Fruit fly (Drosophila melanogaster) whole organism, pupa: Measurements from ENCODE around the gene Lamtor1.

Experiments
- CG10348 ChIP-seq: fragments of 200-800 bp; sonication (Bioruptor generic); IDR thresholded peaks from 2 replicates; pipeline ENCODE4 v1.3.6; 2022; ENCODE audit warnings: missing biosample characterization, missing genetic modification characterization
- CG12605 ChIP-seq: fragments of 200-800 bp; sonication (Bioruptor generic); IDR thresholded peaks from 2 replicates; pipeline ENCODE4 v1.3.6; 2022; ENCODE audit warnings: missing biosample characterization, missing genetic modification characterization
- CG13204 ChIP-seq: fragments of 200-800 bp; sonication (Bioruptor generic); optimal IDR thresholded peaks from 2 replicates; lab custom pipeline; 2018; ENCODE audit warnings: missing biosample characterization, mild to moderate bottlenecking, missing genetic modification characterization, moderate library complexity
- CG14655 ChIP-seq: fragments of 200-800 bp; sonication (Bioruptor generic); optimal IDR thresholded peaks from 3 replicates; lab custom pipeline; 2017; ENCODE audit warnings: mild to moderate bottlenecking, missing biosample characterization, missing genetic modification reagents, missing genetic modification characterization
- CG15710 ChIP-seq: fragments of 200-800 bp; sonication (Bioruptor generic); optimal IDR thresholded peaks from 2 replicates; lab custom pipeline; 2018; ENCODE audit warnings: missing biosample characterization, mild to moderate bottlenecking, missing genetic modification characterization, moderate library complexity
- CG17806 ChIP-seq: fragments of 200-800 bp; sonication (Bioruptor generic); optimal IDR thresholded peaks from 2 replicates; lab custom pipeline; 2018; ENCODE audit warnings: missing biosample characterization, mild to moderate bottlenecking, missing genetic modification characterization, moderate library complexity
- CG32121 ChIP-seq: fragments of 200-800 bp; sonication (Bioruptor generic); IDR thresholded peaks from 2 replicates; pipeline ENCODE4 v1.3.6; 2022; ENCODE audit warnings: missing biosample characterization, missing genetic modification characterization
- CG34367 ChIP-seq: fragments of 200-800 bp; sonication (Bioruptor generic); optimal IDR thresholded peaks from 2 replicates; lab custom pipeline; 2018; ENCODE audit warnings: missing biosample characterization, mild to moderate bottlenecking, missing genetic modification characterization
- CG4496 ChIP-seq: fragments of 200-800 bp; sonication (Bioruptor generic); IDR thresholded peaks from 3 replicates; pipeline ENCODE4 v1.3.6; 2022; ENCODE audit warnings: missing biosample characterization, missing genetic modification characterization
- CG8159 ChIP-seq: fragments of 200-800 bp; sonication (Bioruptor generic); optimal IDR thresholded peaks from 3 replicates; lab custom pipeline; 2018; ENCODE audit warnings: missing biosample characterization, mild to moderate bottlenecking, missing genetic modification characterization, moderate library complexity
- CG8301 ChIP-seq: fragments of 200-800 bp; sonication (Bioruptor generic); optimal IDR thresholded peaks from 2 replicates; lab custom pipeline; 2018; ENCODE audit warnings: missing biosample characterization, mild to moderate bottlenecking, missing genetic modification characterization
- CG9948 ChIP-seq: fragments of 200-800 bp; sonication (Bioruptor generic); optimal IDR thresholded peaks from 2 replicates; lab custom pipeline; 2018; ENCODE audit warnings: missing biosample characterization, mild to moderate bottlenecking, missing genetic modification characterization, moderate library complexity
- D1 ChIP-seq: fragments of 200-800 bp; sonication (Bioruptor generic); optimal IDR thresholded peaks from 2 replicates; lab custom pipeline; 2018; ENCODE audit warnings: missing biosample characterization, mild to moderate bottlenecking, missing genetic modification characterization, moderate library complexity
- EcR ChIP-seq: fragments of 200-800 bp; sonication (Bioruptor generic); optimal IDR thresholded peaks from 3 replicates; lab custom pipeline; 2019; ENCODE audit warnings: missing biosample characterization, missing genetic modification characterization, mild to moderate bottlenecking, moderate library complexity, missing genetic modification reagents
- Ets98B ChIP-seq: fragments of 200-800 bp; sonication (Bioruptor generic); IDR thresholded peaks from 2 replicates; pipeline ENCODE4 v1.3.6; 2022; ENCODE audit warnings: missing biosample characterization, missing genetic modification characterization
- Pif1A ChIP-seq: fragments of 200-800 bp; sonication (Bioruptor generic); optimal IDR thresholded peaks from 3 replicates; lab custom pipeline; 2016; ENCODE audit warnings: missing biosample characterization, missing genetic modification characterization
- Pif1B ChIP-seq: fragments of 200-800 bp; sonication (Bioruptor generic); optimal IDR thresholded peaks from 3 replicates; lab custom pipeline; 2016; ENCODE audit warnings: missing biosample characterization, missing genetic modification characterization
- Snoo ChIP-seq: fragments of 200-800 bp; sonication (Bioruptor generic); optimal IDR thresholded peaks from 3 replicates; lab custom pipeline; 2017; ENCODE audit warnings: missing biosample characterization, mild to moderate bottlenecking, missing genetic modification characterization, inconsistent platforms
- fd96Ca ChIP-seq: fragments of 200-800 bp; sonication (Bioruptor generic); IDR thresholded peaks from 3 replicates; pipeline ENCODE4 v1.3.6; 2022; ENCODE audit warnings: missing biosample characterization, missing genetic modification characterization
- gl ChIP-seq: fragments of 200-800 bp; sonication (Bioruptor generic); optimal IDR thresholded peaks from 2 replicates; lab custom pipeline; 2018; ENCODE audit warnings: missing biosample characterization, mild to moderate bottlenecking, missing genetic modification characterization
- rn ChIP-seq: fragments of 200-800 bp; sonication (Bioruptor generic); IDR thresholded peaks from 2 replicates; pipeline ENCODE4 v1.3.6; 2022; ENCODE audit warnings: missing biosample characterization, missing genetic modification characterization

The Lamtor1 gene

DNA sequence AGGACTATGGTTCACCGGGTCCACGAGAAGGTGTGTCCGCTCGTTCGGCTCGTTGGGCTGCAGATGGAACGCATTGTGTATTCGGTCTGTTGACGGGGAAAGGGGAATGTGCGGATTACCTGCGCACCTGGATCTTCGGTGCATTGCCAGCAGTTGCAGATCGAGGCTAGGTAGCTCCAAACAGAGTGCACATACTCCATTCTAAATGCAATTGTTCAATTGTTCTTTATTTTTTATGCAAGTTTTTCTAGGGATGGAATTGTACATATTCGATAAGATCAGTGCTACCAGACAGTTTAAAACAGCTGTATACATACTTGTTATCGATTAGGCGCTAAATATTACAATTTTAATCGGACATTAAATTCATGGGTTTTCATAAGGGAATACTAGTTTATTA, at the start of gene Lamtor1:
Gene Lamtor1, minus strand, starts transcription at position 268 of the 400 bp plus-strand sequence.
- no peak for TF ChIP-seq D1 (tag; lab: Kevin White, UChicago)
- no peak for TF ChIP-seq CG9948 (tag; lab: Kevin White, UChicago)
- no peak for TF ChIP-seq Snoo
- TF ChIP-seq CG15710 (tag; lab: Kevin White, UChicago) = no peak
- no peak for TF ChIP-seq fd96Ca (GFP tag; lab: Robert Waterston, UW)
- no peak for TF ChIP-seq CG32121 (GFP tag; lab: Robert Waterston, UW)
- TF ChIP-seq Pif1A (GFP tag; lab: Kevin White, UChicago) = no peak
- no peak for TF ChIP-seq CG14655 (GFP tag; lab: Kevin White, UChicago)
- TF ChIP-seq CG17806 (tag; lab: Kevin White, UChicago) = no peak
- no peak for TF ChIP-seq CG34367 (tag; lab: Kevin White, UChicago)
- TF ChIP-seq CG13204 (GFP tag; lab: Kevin White, UChicago) = no peak
- TF ChIP-seq EcR = no peak
- no peak for TF ChIP-seq rn
- no peak for TF ChIP-seq CG10348 (GFP tag; lab: Robert Waterston, UW)
- TF ChIP-seq CG12605 (GFP tag; lab: Robert Waterston, UW) = no peak
- no peak for TF ChIP-seq CG8159 (tag; lab: Kevin White, UChicago)

DNA sequence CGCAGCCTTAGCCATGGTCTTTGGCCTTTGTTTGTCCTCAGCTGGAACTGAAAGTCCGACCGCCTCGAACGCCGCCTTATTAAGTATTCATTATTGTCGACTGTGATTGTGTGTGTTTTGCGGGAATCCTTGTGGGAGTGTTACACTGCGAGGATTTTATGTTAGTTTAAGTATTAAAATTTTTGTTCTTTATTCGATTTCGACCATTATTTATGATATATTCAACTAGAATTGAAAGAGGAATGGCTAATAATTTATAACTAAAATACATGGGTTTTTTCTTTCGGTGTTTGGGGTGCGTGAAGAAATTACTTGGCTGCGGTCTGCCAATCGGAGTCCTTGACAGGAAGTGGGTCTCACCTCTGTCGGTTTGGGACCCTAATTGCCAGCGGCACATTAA, 33.7 kb upstream of the Lamtor1 start:
- TF ChIP-seq Pif1A (GFP tag; lab: Kevin White, UChicago) (no peak), CG9948 (tag; lab: Kevin White, UChicago) (no peak), CG10348 (GFP tag; lab: Robert Waterston, UW) (no peak), CG4496 (GFP tag; lab: Robert Waterston, UW) (no peak), CG8159 (tag; lab: Kevin White, UChicago) (no peak), CG13204 (GFP tag; lab: Kevin White, UChicago) (no peak), CG17806 (tag; lab: Kevin White, UChicago) (no peak), CG32121 (GFP tag; lab: Robert Waterston, UW) (no peak), Ets98B (GFP tag; lab: Robert Waterston, UW) (no peak), gl (tag; lab: Kevin White, UChicago) (no peak), Snoo (no peak), Pif1B (no peak), EcR (no peak), D1 (tag; lab: Kevin White, UChicago) (no peak), CG8301 (tag; lab: Kevin White, UChicago) (no peak), fd96Ca (GFP tag; lab: Robert Waterston, UW) (no peak), rn (no peak), CG12605 (GFP tag; lab: Robert Waterston, UW) (no peak)

DNA sequence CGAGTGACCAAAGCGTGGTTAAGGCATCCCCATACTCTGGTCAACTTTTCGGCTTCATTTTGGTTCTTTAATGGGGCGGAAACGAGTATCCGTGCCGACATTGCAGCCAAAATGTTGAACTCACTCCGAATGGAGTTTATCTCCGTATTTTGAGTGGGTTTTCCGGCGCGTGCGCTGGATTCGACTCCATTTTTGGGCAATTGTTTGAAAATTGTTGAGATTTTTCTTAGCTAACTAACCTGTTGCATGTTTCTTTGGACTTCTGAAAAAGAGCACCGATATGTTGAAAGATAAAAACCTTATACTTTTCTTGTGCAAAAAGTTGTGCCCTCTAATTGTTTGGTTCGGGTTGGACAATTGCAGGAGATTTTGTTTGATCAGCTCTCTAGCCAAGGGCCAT, 7.8 kb upstream of the Lamtor1 start:
- TF ChIP-seq Ets98B (GFP tag; lab: Robert Waterston, UW) = no peak
- TF ChIP-seq Snoo = no peak
- TF ChIP-seq CG9948 (tag; lab: Kevin White, UChicago) = no peak
- TF ChIP-seq CG8301 (tag; lab: Kevin White, UChicago) = no peak
- TF ChIP-seq Pif1B = no peak
- no peak for TF ChIP-seq CG15710 (tag; lab: Kevin White, UChicago)
- no peak for TF ChIP-seq CG32121 (GFP tag; lab: Robert Waterston, UW)
- no peak for TF ChIP-seq CG34367 (tag; lab: Kevin White, UChicago)
- no peak for TF ChIP-seq D1 (tag; lab: Kevin White, UChicago)
- no peak for TF ChIP-seq CG14655 (GFP tag; lab: Kevin White, UChicago)
- no peak for TF ChIP-seq CG13204 (GFP tag; lab: Kevin White, UChicago)

DNA sequence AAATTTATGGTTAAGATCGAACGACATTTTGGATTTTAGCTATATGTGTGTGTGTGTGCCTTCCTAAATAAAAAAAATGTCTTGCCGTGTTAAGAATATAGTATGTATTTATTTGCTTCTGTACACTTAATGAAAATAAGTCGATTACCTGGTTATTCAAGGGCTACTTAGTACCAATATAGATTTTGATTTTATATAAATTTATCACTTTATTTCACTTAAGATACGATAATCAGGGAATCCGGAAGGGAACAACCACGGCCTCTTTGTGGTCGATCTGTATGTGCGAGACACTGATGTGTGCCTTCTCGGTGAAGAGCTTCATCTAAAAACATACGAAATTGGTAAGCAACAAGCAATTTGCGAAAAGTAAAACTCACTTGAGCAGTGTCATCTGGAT, 1.1 kb downstream of the Lamtor1 start, which contains the start of gene CG14183:
Gene CG14183, minus strand, starts transcription at position 101 of the 400 bp plus-strand sequence.
- TF ChIP-seq CG34367 (tag; lab: Kevin White, UChicago) (no peak), D1 (tag; lab: Kevin White, UChicago) (no peak), fd96Ca (GFP tag; lab: Robert Waterston, UW) (no peak), CG12605 (GFP tag; lab: Robert Waterston, UW) (no peak), CG4496 (GFP tag; lab: Robert Waterston, UW) (no peak), CG14655 (GFP tag; lab: Kevin White, UChicago) (no peak), CG13204 (GFP tag; lab: Kevin White, UChicago) (no peak), Pif1A (GFP tag; lab: Kevin White, UChicago) (no peak), CG8301 (tag; lab: Kevin White, UChicago) (no peak), Ets98B (GFP tag; lab: Robert Waterston, UW) (no peak), Pif1B (no peak), CG15710 (tag; lab: Kevin White, UChicago) (no peak), Snoo (no peak), CG9948 (tag; lab: Kevin White, UChicago) (no peak), CG8159 (tag; lab: Kevin White, UChicago) (no peak), rn (no peak)
- TF ChIP-seq, all 21 proteins: peak for 0

DNA sequence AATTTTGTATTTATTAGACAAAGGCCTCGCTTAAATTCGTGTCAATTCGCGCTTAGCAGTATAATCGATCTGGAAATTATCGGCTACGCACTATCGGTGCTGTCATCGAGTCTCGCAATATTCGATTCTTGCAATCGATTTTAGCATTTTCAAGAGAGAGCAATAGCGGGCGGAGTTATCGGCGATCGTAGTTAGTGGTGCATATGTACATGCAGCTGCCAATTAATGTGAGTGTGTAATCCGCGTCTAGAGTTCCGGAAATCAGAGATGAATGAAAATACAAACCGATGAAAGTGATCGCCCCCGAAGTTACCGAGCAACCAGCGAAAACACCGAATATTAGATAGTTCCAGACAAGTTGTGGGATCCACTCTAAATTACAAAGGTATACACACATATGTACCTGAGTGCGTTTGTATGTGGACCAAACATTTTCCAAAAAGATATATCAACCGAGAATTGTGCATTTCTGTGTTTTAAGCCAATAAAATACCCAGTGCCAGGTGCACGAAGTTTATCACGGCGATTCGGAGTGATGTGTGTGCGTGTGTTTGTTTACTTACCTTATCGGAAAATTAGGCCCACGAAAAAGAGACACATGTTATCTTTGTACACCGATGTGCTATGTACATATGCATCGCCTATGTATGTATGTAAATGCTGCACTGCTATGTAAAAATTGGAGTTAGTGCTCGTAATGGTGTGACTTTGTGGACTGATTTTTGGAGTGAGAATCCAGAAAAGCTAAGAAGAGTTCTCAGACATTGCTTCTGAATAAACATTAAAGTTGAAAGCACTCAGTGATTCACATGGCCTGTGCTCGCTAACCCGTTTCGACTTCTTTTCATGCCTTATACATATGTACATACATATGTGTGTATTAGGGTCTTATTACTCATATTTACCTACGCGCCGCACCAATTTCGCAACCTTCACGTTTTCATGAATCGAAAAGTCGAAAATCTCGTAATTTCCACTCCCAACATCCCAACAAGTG, 22.3 kb downstream of the Lamtor1 start:
- TF ChIP-seq CG12605 (GFP tag; lab: Robert Waterston, UW) (no peak), CG17806 (tag; lab: Kevin White, UChicago) (no peak), fd96Ca (GFP tag; lab: Robert Waterston, UW) (no peak), D1 (tag; lab: Kevin White, UChicago) (no peak), EcR (peak; percentile 6)
- TF ChIP-seq, all 21 proteins: peak for 1
